Worm (Caenorhabditis elegans): ENCODE results near the gene Y57A10C.1.

DNA sequence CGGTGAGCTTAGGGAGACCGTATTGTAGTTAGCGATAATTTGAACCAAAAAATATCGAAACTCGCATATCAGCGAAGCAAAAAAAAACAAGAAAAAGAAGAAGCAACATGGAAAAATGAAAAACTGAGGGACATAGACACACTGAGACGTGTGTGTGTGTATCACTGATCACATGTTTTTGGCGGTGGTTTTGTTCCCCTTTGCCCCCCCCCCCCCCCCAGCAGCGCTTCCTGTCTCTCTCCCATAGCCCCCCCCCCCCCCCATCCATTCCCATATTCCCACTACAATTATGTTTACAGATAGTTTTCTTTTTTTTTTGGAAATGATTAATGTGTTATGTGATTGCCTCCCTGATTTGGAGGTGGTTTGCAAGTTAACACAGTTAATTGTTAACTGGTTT, 43.1 kb downstream of the Y57A10C.1 start:
- no peak for TF ChIP-seq ama-1 (optimal IDR thresholded peaks at IDR 0.05)
- TF ChIP-seq sem-4 (tag; optimal IDR thresholded peaks at IDR 0.05): no peak
- TF ChIP-seq nhr-23 (tag; optimal IDR thresholded peaks at IDR 0.05): no peak
- no peak for TF ChIP-seq mdl-1 (tag; optimal IDR thresholded peaks at IDR 0.05)

Data from whole organism, L2 larva.